Worm (Caenorhabditis elegans): ENCODE measurements around the gene col-174.

Gene col-174

ce11 chrX:7573629-7574028 is 27.0 kb downstream of the col-174 start:
- TF ChIP-seq mxl-2 (GFP tag; conservative IDR thresholded peaks at IDR 0.05) (no peak), hlh-11 (tag; optimal IDR thresholded peaks at IDR 0.05) (peak; percentile 45), hmg-1.1 (GFP tag; IDR thresholded peaks at IDR 0.05) (peak; percentile 37; the same call in 1 of the 2 replicates), ceh-62 (tag; optimal IDR thresholded peaks at IDR 0.05) (no peak), unc-130 (GFP tag; optimal IDR thresholded peaks at IDR 0.05) (no peak), mdl-1 (tag; optimal IDR thresholded peaks at IDR 0.05) (no peak), zip-2 (tag; optimal IDR thresholded peaks at IDR 0.05) (no peak), nhr-11 (tag; optimal IDR thresholded peaks at IDR 0.05) (peak; percentile 51), dpl-1 (GFP tag; optimal IDR thresholded peaks at IDR 0.05) (no peak), egl-27 (tag; optimal IDR thresholded peaks at IDR 0.05) (no peak), rbr-2 (tag; optimal IDR thresholded peaks at IDR 0.05) (no peak), dmd-8 (GFP tag; IDR thresholded peaks at IDR 0.05) (no peak), F37D6.2 (tag; optimal IDR thresholded peaks at IDR 0.05) (no peak), snpc-1.2 (GFP tag; IDR thresholded peaks at IDR 0.05) (no peak), zag-1 (tag; optimal IDR thresholded peaks at IDR 0.05) (no peak), attf-4 (tag; optimal IDR thresholded peaks at IDR 0.05) (no peak), daf-16 (GFP tag; optimal IDR thresholded peaks at IDR 0.05) (peak in 1 of 2 experiments; percentile 45), daf-16 (tag; optimal IDR thresholded peaks at IDR 0.05) (no peak), F49E8.2 (tag; optimal IDR thresholded peaks at IDR 0.05; ENCODE audit: borderline replicate concordance) (no peak), hlh-30 (tag; optimal IDR thresholded peaks at IDR 0.05; ENCODE audit: insufficient read depth) (no peak)

- peak; percentile 76 for TF ChIP-seq dve-1 (tag; optimal IDR thresholded peaks at IDR 0.05; ENCODE audit: insufficient read depth)
- TF ChIP-seq mdt-29 (GFP tag; IDR thresholded peaks at IDR 0.05): no peak
- TF ChIP-seq R02D3.7 (tag; optimal IDR thresholded peaks at IDR 0.05): no peak
- peak; percentile 98 for TF ChIP-seq nhr-28 (tag; optimal IDR thresholded peaks at IDR 0.05)
- peak in 1 of 2 experiments; percentile 98 for TF ChIP-seq unc-62 (GFP tag; optimal IDR thresholded peaks at IDR 0.05 in 1 of 2)
- TF ChIP-seq unc-62 (tag; optimal IDR thresholded peaks at IDR 0.05): no peak
- TF ChIP-seq ztf-7 (tag; optimal IDR thresholded peaks at IDR 0.05): no peak
- peak; percentile 16 for TF ChIP-seq mep-1 (tag; optimal IDR thresholded peaks at IDR 0.05)
- no peak for TF ChIP-seq hlh-30 (tag; optimal IDR thresholded peaks at IDR 0.05; ENCODE audit: insufficient read depth)
- peak; percentile 56 for TF ChIP-seq nhr-48 (tag; optimal IDR thresholded peaks at IDR 0.05)
- TF ChIP-seq T26A8.4 (GFP tag; IDR thresholded peaks at IDR 0.05): no peak
- TF ChIP-seq ceh-28 (tag; optimal IDR thresholded peaks at IDR 0.05): no peak
- peak; percentile 80 for TF ChIP-seq tra-1 (GFP tag; IDR thresholded peaks at IDR 0.05)
- TF ChIP-seq pqm-1 (tag; optimal IDR thresholded peaks at IDR 0.05): peak; percentile 97
- TF ChIP-seq hlh-11 (tag; optimal IDR thresholded peaks at IDR 0.05): peak; percentile 76
- peak in 1 of 2 experiments; percentile 41 for TF ChIP-seq mdl-1 (tag; optimal IDR thresholded peaks at IDR 0.05)
- TF ChIP-seq nhr-11 (tag; optimal IDR thresholded peaks at IDR 0.05): peak; percentile 33
- no peak for TF ChIP-seq daf-16 (GFP tag; optimal IDR thresholded peaks at IDR 0.05)
- TF ChIP-seq daf-16 (tag; optimal IDR thresholded peaks at IDR 0.05): peak; percentile 87
- TF ChIP-seq mxl-3 (GFP tag; optimal IDR thresholded peaks at IDR 0.05): peak; percentile 31
- peak in 1 of 2 experiments; percentile 5 for TF ChIP-seq lsy-2 (tag; optimal IDR thresholded peaks at IDR 0.05)
- TF ChIP-seq zip-2 (tag; optimal IDR thresholded peaks at IDR 0.05): no peak
- TF ChIP-seq nhr-77 (tag; optimal IDR thresholded peaks at IDR 0.05): peak; percentile 17
- 0 out of 2 replicates have a peak, but pooled peaks have one; percentile 56 for TF ChIP-seq nhr-41 (GFP tag; IDR thresholded peaks at IDR 0.05)
- no peak for TF ChIP-seq jun-1 (tag; optimal IDR thresholded peaks at IDR 0.05)
- TF ChIP-seq php-3 (GFP tag; IDR thresholded peaks at IDR 0.05): peak; percentile 61
- peak; percentile 86 for TF ChIP-seq dmd-6 (GFP tag; IDR thresholded peaks at IDR 0.05)
- no peak for TF ChIP-seq mxl-2 (GFP tag; conservative IDR thresholded peaks at IDR 0.05)
- peak; percentile 38; the same call in 1 of the 2 replicates for TF ChIP-seq lin-1 (GFP tag; IDR thresholded peaks at IDR 0.05)
- TF ChIP-seq hif-1 (tag; optimal IDR thresholded peaks at IDR 0.05): peak in 1 of 2 experiments; percentile 2
- TF ChIP-seq set-16 (GFP tag; IDR thresholded peaks at IDR 0.05): no peak
These were observed 29.3 kb downstream of the col-174 start for ce11 chrX:7575939-7576338.
